Worm (Caenorhabditis elegans) whole organism, late embryonic: ENCODE measurements around the gene T24C4.2.

Experiments
- K02D7.2 ChIP-seq: sonication (generic microtip); optimal IDR thresholded peaks from 2 replicates; lab custom pipeline; 2017; ENCODE audit warnings: mild to moderate bottlenecking, missing genetic modification characterization, missing compliant biosample characterization
- T23F11.4 ChIP-seq: fragments of 200-800 bp; sonication (Bioruptor generic); optimal IDR thresholded peaks from 2 replicates; lab custom pipeline; 2018; ENCODE audit warnings: mild to moderate bottlenecking, missing genetic modification characterization, missing compliant biosample characterization
- ama-1 ChIP-seq: fragments of 150-350 bp; optimal IDR thresholded peaks from 2 replicates; lab custom pipeline; 2014
- ceh-2 ChIP-seq: sonication (generic microtip); optimal IDR thresholded peaks from 2 replicates; lab custom pipeline; 2016; ENCODE audit warnings: missing genotype, missing genetic modification characterization, missing compliant biosample characterization
- ceh-22 ChIP-seq: sonication (generic microtip); optimal IDR thresholded peaks from 2 replicates; lab custom pipeline; 2017; ENCODE audit warnings: missing biosample characterization, missing genetic modification characterization
- ceh-24 ChIP-seq: sonication (generic microtip); optimal IDR thresholded peaks from 2 replicates; lab custom pipeline; 2016; ENCODE audit warnings: mild to moderate bottlenecking, missing genetic modification characterization, missing compliant biosample characterization
- ceh-31 ChIP-seq: sonication (generic microtip); optimal IDR thresholded peaks from 2 replicates; lab custom pipeline; 2016; ENCODE audit warnings: missing genetic modification characterization, missing compliant biosample characterization
- ceh-6 ChIP-seq: fragments of 200-800 bp; sonication (Bioruptor generic); optimal IDR thresholded peaks from 2 replicates; lab custom pipeline; 2018; ENCODE audit warnings: mild to moderate bottlenecking, missing genetic modification characterization, missing compliant biosample characterization
- ceh-9 ChIP-seq: sonication (generic microtip); optimal IDR thresholded peaks from 2 replicates; lab custom pipeline; 2016; ENCODE audit warnings: mild to moderate bottlenecking, missing genetic modification characterization, inconsistent platforms, missing compliant biosample characterization
- che-1 ChIP-seq: sonication (generic microtip); optimal IDR thresholded peaks from 2 replicates; lab custom pipeline; 2016; ENCODE audit warnings: mild to moderate bottlenecking, missing genetic modification characterization, missing compliant biosample characterization
- dve-1 ChIP-seq: sonication (generic microtip); optimal IDR thresholded peaks from 2 replicates; lab custom pipeline; 2017; ENCODE audit warnings: antibody characterized with exemption, mild to moderate bottlenecking, missing genetic modification characterization, missing compliant biosample characterization
- elt-2 ChIP-seq: sonication (generic microtip); optimal IDR thresholded peaks from 2 replicates; lab custom pipeline; 2016; ENCODE audit warnings: missing genetic modification reagents, missing genetic modification characterization, missing compliant biosample characterization
- elt-4 ChIP-seq: sonication (generic microtip); optimal IDR thresholded peaks from 2 replicates; lab custom pipeline; 2016; ENCODE audit warnings: missing genetic modification characterization, missing compliant biosample characterization
- eyg-1 ChIP-seq: sonication (generic microtip); optimal IDR thresholded peaks from 2 replicates; lab custom pipeline; 2016; ENCODE audit warnings: missing genotype, missing genetic modification characterization, missing compliant biosample characterization
- fax-1 ChIP-seq: sonication (generic microtip); optimal IDR thresholded peaks from 2 replicates; lab custom pipeline; 2016; ENCODE audit warnings: missing genotype, missing genetic modification characterization, missing compliant biosample characterization
- fkh-10 ChIP-seq: fragments of 150-350 bp; optimal IDR thresholded peaks from 2 replicates; lab custom pipeline; 2014; ENCODE audit warnings: missing biosample characterization, missing genetic modification reagents, missing genetic modification characterization
- fkh-6 ChIP-seq: sonication (generic microtip); optimal IDR thresholded peaks from 2 replicates; lab custom pipeline; 2016; ENCODE audit warnings: missing genetic modification characterization, missing compliant biosample characterization
- gmeb-2 ChIP-seq: sonication (generic microtip); optimal IDR thresholded peaks from 2 replicates; lab custom pipeline; 2016; ENCODE audit warnings: missing genetic modification characterization, inconsistent platforms, missing compliant biosample characterization
- hlh-13 ChIP-seq: fragments of 200-800 bp; sonication (Bioruptor generic); optimal IDR thresholded peaks from 2 replicates; lab custom pipeline; 2018; ENCODE audit warnings: mild to moderate bottlenecking, missing genetic modification characterization, missing compliant biosample characterization
- hlh-15 ChIP-seq: sonication (generic microtip); optimal IDR thresholded peaks from 2 replicates; lab custom pipeline; 2016; ENCODE audit warnings: missing genetic modification characterization, missing compliant biosample characterization
- hlh-30 ChIP-seq: sonication (generic microtip); optimal IDR thresholded peaks from 2 replicates; lab custom pipeline; 2017; ENCODE audit warnings: antibody characterized with exemption, missing genetic modification characterization, missing compliant biosample characterization; ENCODE audit not compliant: insufficient read depth
- lim-6 ChIP-seq: sonication (generic microtip); optimal IDR thresholded peaks from 2 replicates; lab custom pipeline; 2016; ENCODE audit warnings: missing genetic modification characterization, missing compliant biosample characterization
- mec-3 ChIP-seq: sonication (generic microtip); optimal IDR thresholded peaks from 2 replicates; lab custom pipeline; 2016; ENCODE audit warnings: borderline replicate concordance, missing genetic modification characterization, missing compliant biosample characterization
- nfya-1 ChIP-seq: sonication (generic microtip); optimal IDR thresholded peaks from 2 replicates; lab custom pipeline; 2017; ENCODE audit warnings: missing genetic modification characterization, mild to moderate bottlenecking, missing compliant biosample characterization, antibody characterized with exemption, moderate library complexity
- nhr-11 ChIP-seq: fragments of 150-350 bp; optimal IDR thresholded peaks from 2 replicates; lab custom pipeline; 2014; ENCODE audit warnings: missing biosample characterization, missing genetic modification characterization
- npax-4 ChIP-seq: sonication (generic microtip); optimal IDR thresholded peaks from 2 replicates; lab custom pipeline; 2016; ENCODE audit warnings: missing genetic modification characterization, missing compliant biosample characterization
- odd-2 ChIP-seq: sonication (generic microtip); optimal IDR thresholded peaks from 2 replicates; lab custom pipeline; 2017; ENCODE audit warnings: antibody characterized with exemption, mild to moderate bottlenecking, missing genetic modification characterization, missing compliant biosample characterization
- pag-3 ChIP-seq: sonication (generic microtip); optimal IDR thresholded peaks from 2 replicates; lab custom pipeline; 2016; ENCODE audit warnings: missing compliant biosample characterization, missing genetic modification characterization, borderline replicate concordance
- pat-9 ChIP-seq: fragments of 200-800 bp; sonication (Bioruptor generic); optimal IDR thresholded peaks from 2 replicates; lab custom pipeline; 2018; ENCODE audit warnings: mild to moderate bottlenecking, missing genetic modification characterization, moderate library complexity, missing compliant biosample characterization
- pqm-1 ChIP-seq: sonication (generic microtip); optimal IDR thresholded peaks from 2 replicates; lab custom pipeline; 2016; ENCODE audit warnings: missing genetic modification characterization, missing compliant biosample characterization
- pros-1 ChIP-seq: fragments of 150-350 bp; optimal IDR thresholded peaks from 2 replicates; lab custom pipeline; 2014; ENCODE audit warnings: missing biosample characterization, missing genetic modification reagents, missing genetic modification characterization
- syd-9 ChIP-seq: sonication (generic microtip); optimal IDR thresholded peaks from 2 replicates; lab custom pipeline; 2016; ENCODE audit warnings: mild to moderate bottlenecking, missing genetic modification characterization, moderate library complexity, missing compliant biosample characterization
- tbx-2 ChIP-seq: sonication (generic microtip); optimal IDR thresholded peaks from 2 replicates; lab custom pipeline; 2016; ENCODE audit warnings: missing genetic modification characterization, missing compliant biosample characterization
- tbx-7 ChIP-seq: sonication (generic microtip); optimal IDR thresholded peaks from 2 replicates; lab custom pipeline; 2016; ENCODE audit warnings: missing genotype, missing genetic modification characterization, missing compliant biosample characterization
- unc-3 ChIP-seq, 2 experiments: fragments of 200-800 bp in 1 of 2; sonication (Bioruptor generic) in 1 of 2; sonication (generic microtip) in 1 of 2; conservative IDR thresholded peaks in 1 of 2; optimal IDR thresholded peaks in 1 of 2; 2 replicates each; pipeline versions ENCODE4 v1.3.6 to Lab custom; 2016 to 2022; ENCODE audit warnings: missing compliant biosample characterization in 2 of 2, missing genetic modification characterization in 2 of 2, missing genetic modification reagents in 1 of 2
- unc-42 ChIP-seq: sonication (generic microtip); optimal IDR thresholded peaks from 2 replicates; lab custom pipeline; 2016; ENCODE audit warnings: missing genotype, missing genetic modification characterization, missing compliant biosample characterization
- unc-55 ChIP-seq: sonication (generic microtip); optimal IDR thresholded peaks from 2 replicates; lab custom pipeline; 2017; ENCODE audit warnings: missing biosample characterization, missing genetic modification reagents, missing genetic modification characterization
- unc-86 ChIP-seq: sonication (generic microtip); optimal IDR thresholded peaks from 2 replicates; lab custom pipeline; 2016; ENCODE audit warnings: missing genetic modification characterization, missing compliant biosample characterization

T24C4.2 gene

ce11 chrIII:901600-902250 is 32.0 kb upstream of the T24C4.2 start:
- TF ChIP-seq nhr-11, result no peak
- TF ChIP-seq, all 69 proteins: peak for 0

DNA sequence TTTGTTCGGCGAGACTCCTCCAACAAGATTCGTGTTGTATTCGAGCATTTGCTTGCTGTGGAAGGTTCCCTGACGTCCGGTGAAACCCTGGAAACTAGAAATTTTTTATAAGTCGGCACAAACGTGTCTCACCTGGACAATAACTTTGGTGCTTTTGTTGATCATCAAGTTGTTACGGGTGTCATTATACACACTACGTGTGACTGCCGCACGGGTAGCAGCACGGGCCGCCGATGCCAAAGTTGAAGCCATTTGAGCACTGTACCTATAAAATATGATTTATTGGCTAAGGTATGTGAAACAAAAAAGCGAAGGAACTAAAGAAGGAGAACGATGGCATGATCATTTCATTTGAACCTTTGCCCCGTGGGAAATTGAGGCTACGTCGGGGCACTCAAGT is 31.4 kb upstream of the T24C4.2 start, which contains the start of gene sucl-2:
sucl-2 (minus strand) TSS at position 265 of the 400 bp plus-strand sequence.
- TF ChIP-seq tbx-2 (tag; lab: Kevin White, UChicago) (no peak), ceh-2 (tag; lab: Kevin White, UChicago) (no peak), ceh-6 (GFP tag; lab: Kevin White, UChicago) (no peak), nhr-11 (no peak), elt-4 (tag; lab: Kevin White, UChicago) (no peak), dve-1 (tag; lab: Kevin White, UChicago) (no peak), hlh-13 (no peak), fkh-6 (tag; lab: Kevin White, UChicago) (no peak), hlh-30 (tag; lab: Kevin White, UChicago) (no peak), mec-3 (tag; lab: Kevin White, UChicago) (no peak), unc-42 (tag; lab: Kevin White, UChicago) (no peak), gmeb-2 (tag; lab: Kevin White, UChicago) (no peak), unc-86 (tag; lab: Kevin White, UChicago) (no peak), ceh-31 (tag; lab: Kevin White, UChicago) (no peak), tbx-7 (no peak), nfya-1 (tag; lab: Kevin White, UChicago) (no peak), unc-55 (GFP tag; lab: Kevin White, UChicago) (no peak), eyg-1 (no peak)

ce11 chrIII:900134-900533 is 30.4 kb upstream of the T24C4.2 start:
- TF ChIP-seq che-1 (tag; lab: Kevin White, UChicago) (no peak), odd-2 (tag; lab: Kevin White, UChicago) (no peak), pag-3 (tag; lab: Kevin White, UChicago) (no peak), ceh-24 (tag; lab: Kevin White, UChicago) (no peak), unc-3 (GFP tag; conservative IDR thresholded peaks at IDR 0.05; lab: Robert Waterston, UW) (no peak), unc-3 (tag; optimal IDR thresholded peaks at IDR 0.05; lab: Kevin White, UChicago) (no peak), npax-4 (tag; lab: Kevin White, UChicago) (no peak), ceh-9 (tag; lab: Kevin White, UChicago) (no peak), ama-1 (lab: Kevin White, UChicago) (no peak), fax-1 (tag; lab: Kevin White, UChicago) (no peak), hlh-15 (tag; lab: Kevin White, UChicago) (no peak), syd-9 (tag; lab: Kevin White, UChicago) (no peak), fkh-10 (GFP tag; lab: Kevin White, UChicago) (no peak), fkh-6 (tag; lab: Kevin White, UChicago) (no peak), mec-3 (tag; lab: Kevin White, UChicago) (no peak), ceh-22 (tag; lab: Kevin White, UChicago) (no peak), lim-6 (no peak), pros-1 (tag; lab: Kevin White, UChicago) (no peak)
- TF ChIP-seq, all 69 proteins: peak for 0

ce11 chrIII:896904-897303 is 27.1 kb upstream of the T24C4.2 start:
- TF ChIP-seq unc-3 (GFP tag; conservative IDR thresholded peaks at IDR 0.05; lab: Robert Waterston, UW) (no peak), unc-3 (tag; optimal IDR thresholded peaks at IDR 0.05; lab: Kevin White, UChicago) (no peak), T23F11.4 (GFP tag; lab: Kevin White, UChicago) (no peak), elt-2 (tag; lab: Kevin White, UChicago) (no peak), tbx-2 (tag; lab: Kevin White, UChicago) (no peak), pros-1 (tag; lab: Kevin White, UChicago) (no peak), pat-9 (no peak), K02D7.2 (tag; lab: Kevin White, UChicago) (no peak), ceh-24 (tag; lab: Kevin White, UChicago) (no peak), tbx-7 (no peak), ceh-31 (tag; lab: Kevin White, UChicago) (no peak), pqm-1 (no peak)
- TF ChIP-seq, all 69 proteins: peak for 0
